Fruit fly (Drosophila melanogaster) S2 (cell line): ENCODE measurements around the gene CNMa.

Source experiments
- CG8478 ChIP-seq: fragments of >200 bp; optimal IDR thresholded peaks from 2 replicates; lab custom pipeline; 2018
- CTCF ChIP-seq, 2 experiments: fragments of >200 bp; optimal IDR thresholded peaks; 2 replicates each; lab custom pipeline; 2018

DNA sequence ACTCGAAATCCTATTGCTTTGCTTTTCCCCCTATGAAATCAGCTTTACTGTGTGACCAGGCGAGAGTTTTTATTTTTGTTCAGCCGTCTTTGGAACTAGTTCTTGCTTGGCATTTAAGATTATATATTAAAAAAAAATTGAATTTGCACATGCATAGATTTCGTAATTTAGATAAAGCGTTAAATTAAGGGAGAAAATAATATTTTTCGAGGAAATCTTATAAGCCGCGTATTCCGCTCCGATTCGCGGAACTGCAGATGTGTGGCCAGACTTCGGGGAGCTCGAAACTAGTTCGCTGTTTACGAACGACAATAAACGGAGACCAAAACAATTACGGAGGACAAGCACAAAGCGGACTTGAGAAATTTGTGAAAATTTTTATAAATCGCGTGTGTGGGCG, 52.6 kb downstream of the CNMa start, which contains the start of the genes JTBR and CG42676:
- TF ChIP-seq CG8478 (no peak), CTCF (optimal IDR thresholded peaks at IDR 0.05; lab: Kevin White, UChicago) (no peak)
